Worm (Caenorhabditis elegans) whole organism, late embryonic: ENCODE data around the gene T22C8.3.

Experiments used
- F13H6.1 ChIP-seq: sonication (generic microtip); optimal IDR thresholded peaks from 2 replicates; lab custom pipeline; 2016; ENCODE audit warnings: missing genetic modification characterization, missing compliant biosample characterization
- K02D7.2 ChIP-seq: sonication (generic microtip); optimal IDR thresholded peaks from 2 replicates; lab custom pipeline; 2017; ENCODE audit warnings: mild to moderate bottlenecking, missing genetic modification characterization, missing compliant biosample characterization
- ama-1 ChIP-seq: fragments of 150-350 bp; optimal IDR thresholded peaks from 2 replicates; lab custom pipeline; 2014
- ets-4 ChIP-seq: sonication (generic microtip); optimal IDR thresholded peaks from 2 replicates; lab custom pipeline; 2016; ENCODE audit warnings: missing genetic modification characterization, missing compliant biosample characterization
- nhr-11 ChIP-seq: fragments of 150-350 bp; optimal IDR thresholded peaks from 2 replicates; lab custom pipeline; 2014; ENCODE audit warnings: missing biosample characterization, missing genetic modification characterization
- pros-1 ChIP-seq: fragments of 150-350 bp; optimal IDR thresholded peaks from 2 replicates; lab custom pipeline; 2014; ENCODE audit warnings: missing biosample characterization, missing genetic modification reagents, missing genetic modification characterization
- ref-2 ChIP-seq: sonication (generic microtip); optimal IDR thresholded peaks from 2 replicates; lab custom pipeline; 2016; ENCODE audit warnings: missing genetic modification characterization, missing compliant biosample characterization
- zip-5 ChIP-seq: sonication (generic microtip); optimal IDR thresholded peaks from 2 replicates; lab custom pipeline; 2016; ENCODE audit warnings: missing genetic modification characterization, missing compliant biosample characterization

DNA sequence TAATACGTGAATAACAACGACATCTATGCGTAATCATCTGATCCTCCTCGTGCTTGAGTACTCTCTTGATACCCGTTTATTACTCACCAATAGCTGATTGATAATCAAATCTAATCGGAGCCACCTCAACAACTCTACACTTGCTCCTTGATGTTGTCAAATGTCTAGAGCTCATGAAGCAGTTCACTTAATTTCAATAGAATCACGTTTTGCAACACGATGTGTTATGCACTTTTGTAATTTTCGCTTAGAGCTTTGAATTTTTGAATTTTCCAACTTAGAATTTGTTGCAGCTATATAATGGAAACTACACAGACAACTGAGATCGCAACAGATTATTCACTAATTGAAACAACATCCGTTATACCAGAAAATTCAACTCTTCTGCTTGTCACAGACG, 9.3 kb downstream of the T22C8.3 start, which contains the start of gene T22C8.1:
- TF ChIP-seq K02D7.2 (no peak), ets-4 (tag; lab: Kevin White, UChicago) (no peak), nhr-11 (tag; lab: Kevin White, UChicago) (no peak), F13H6.1 (tag; lab: Kevin White, UChicago) (no peak), ama-1 (lab: Kevin White, UChicago) (no peak), pros-1 (tag; lab: Kevin White, UChicago) (no peak), ref-2 (tag; lab: Kevin White, UChicago) (no peak), zip-5 (no peak)
